Worm (Caenorhabditis elegans): Measurements from ENCODE around the gene dhs-31.

dhs-31 gene

DNA sequence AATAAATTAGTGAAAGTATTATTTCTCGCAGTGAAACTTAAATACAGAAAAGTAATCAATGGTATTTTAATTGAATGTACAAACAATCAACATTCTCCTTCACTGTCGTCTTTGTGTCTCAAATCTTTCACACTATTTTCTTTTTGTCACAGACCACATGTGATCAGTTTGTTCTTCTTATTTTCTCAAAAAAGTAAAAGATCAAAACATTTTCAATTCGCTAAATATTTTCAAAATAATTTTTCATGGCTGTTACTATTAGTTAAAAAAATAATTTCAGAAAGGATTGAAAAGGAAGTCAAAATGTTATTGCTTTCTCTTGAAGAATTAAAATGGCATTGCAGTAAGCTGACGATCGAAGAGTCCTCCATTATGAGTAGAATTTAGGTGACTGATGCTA lies at the start of gene dhs-31:
Gene dhs-31, minus strand, starts transcription at position 101 of the 400 bp plus-strand sequence.
- TF ChIP-seq gei-17 (GFP tag; optimal IDR thresholded peaks at IDR 0.05), result no peak

DNA sequence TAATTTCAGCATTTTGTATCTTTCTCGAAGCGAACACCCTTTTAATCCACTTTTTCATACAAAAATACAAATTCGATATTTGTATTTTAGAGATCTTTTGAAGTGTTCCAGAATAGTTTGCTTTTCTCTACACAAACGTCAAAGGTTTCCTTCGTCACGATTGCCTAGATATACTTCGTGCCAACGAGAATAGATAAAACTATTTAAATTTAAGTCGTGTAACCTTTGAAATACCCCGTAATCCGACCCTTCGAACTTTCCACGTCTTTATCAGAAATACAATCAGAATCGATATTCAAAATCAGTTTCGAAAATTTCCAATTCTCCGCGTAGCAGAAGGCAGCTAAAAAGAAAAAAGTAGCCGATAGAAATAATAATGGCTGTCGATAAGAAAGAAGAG lies 49.7 kb upstream of the dhs-31 start, which contains the start of gene ttbk-5:
Gene ttbk-5, plus strand, starts transcription at position 301 of the 400 bp plus-strand sequence.
- TF ChIP-seq tbx-9 (tag; optimal IDR thresholded peaks at IDR 0.05; ENCODE audit: borderline replicate concordance), result no peak

DNA sequence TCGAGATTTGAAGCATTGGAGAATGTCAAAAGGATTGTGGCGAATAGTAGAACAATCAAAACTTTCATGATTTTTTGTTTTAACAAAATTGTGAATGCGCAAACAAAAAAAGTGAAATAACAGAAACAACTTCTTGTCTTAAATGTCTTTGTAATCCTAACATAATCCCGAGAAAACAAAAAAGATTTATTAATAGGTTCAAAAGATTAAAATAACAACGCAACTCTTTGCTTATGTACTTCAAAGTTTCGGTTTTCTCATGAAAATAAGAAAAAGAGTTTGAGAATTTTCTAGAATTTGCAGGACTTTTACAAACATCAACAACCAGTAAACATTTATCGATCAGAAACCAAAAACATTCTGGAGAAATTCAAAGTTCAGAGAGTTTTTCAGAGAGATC lies 49.1 kb upstream of the dhs-31 start, which contains the start of gene ttr-39:
Gene ttr-39, minus strand, starts transcription at position 101 of the 400 bp plus-strand sequence.
- TF ChIP-seq fkh-3 (tag; optimal IDR thresholded peaks at IDR 0.05), result no peak
- no peak for TF ChIP-seq chd-7 (tag; optimal IDR thresholded peaks at IDR 0.05)
- TF ChIP-seq nhr-90 (tag; optimal IDR thresholded peaks at IDR 0.05), result no peak
- TF ChIP-seq dpff-1 (tag; optimal IDR thresholded peaks at IDR 0.05), result no peak
- TF ChIP-seq mxl-1 (tag; optimal IDR thresholded peaks at IDR 0.05), result no peak

DNA sequence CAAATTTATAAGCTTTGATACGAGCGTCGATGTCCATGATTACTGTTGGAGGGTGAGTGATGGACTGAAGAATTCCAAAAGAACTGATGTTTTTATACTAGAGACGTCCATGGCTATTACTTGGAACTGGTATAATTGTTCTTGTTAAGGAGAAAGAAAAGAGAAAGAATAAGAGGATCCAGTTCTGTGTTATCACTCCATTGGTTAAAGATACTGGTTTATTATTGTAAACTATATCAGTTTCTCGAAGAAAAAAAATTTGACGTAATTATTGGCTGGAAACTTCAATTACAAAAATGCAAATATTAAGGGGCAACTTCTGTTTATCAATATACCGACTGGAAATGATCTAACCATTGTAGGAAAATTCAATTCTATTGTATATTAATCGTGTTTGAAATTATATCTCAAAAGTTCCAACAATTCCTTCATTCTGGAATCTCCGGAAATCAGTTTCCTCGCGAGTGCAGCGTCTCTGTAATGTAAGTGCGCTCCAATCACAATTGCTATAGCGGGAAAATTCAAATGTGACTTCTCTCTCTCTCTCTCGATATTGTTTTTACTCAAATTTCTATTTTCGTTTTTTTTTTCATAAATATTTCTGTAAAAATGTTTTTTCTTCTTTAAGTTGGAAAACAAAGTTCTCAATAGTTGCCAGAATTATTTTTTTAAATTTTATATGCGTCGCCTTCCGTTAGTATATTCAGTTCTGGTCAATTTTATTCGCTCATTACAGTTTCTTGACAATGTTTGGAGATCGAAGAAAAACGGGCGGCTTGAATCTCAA lies 44.9 kb upstream of the dhs-31 start, which contains the start of the genes col-2 and ndc-80:
Gene col-2, minus strand, starts transcription at position 51 of the 787 bp plus-strand sequence.
Gene ndc-80, plus strand, starts transcription at position 737 of the 787 bp plus-strand sequence.
- TF ChIP-seq sea-2 (GFP tag; IDR thresholded peaks at IDR 0.05) (no peak), repo-1 (tag; optimal IDR thresholded peaks at IDR 0.05) (no peak), athp-1 (tag; optimal IDR thresholded peaks at IDR 0.05) (no peak), Y56A3A.18 (GFP tag; IDR thresholded peaks at IDR 0.05) (no peak), mel-28 (tag; optimal IDR thresholded peaks at IDR 0.05; ENCODE audit: borderline replicate concordance) (no peak), hsf-1 (GFP tag; IDR thresholded peaks at IDR 0.05) (no peak), F55B11.4 (tag; optimal IDR thresholded peaks at IDR 0.05; ENCODE audit: borderline replicate concordance, insufficient read depth) (no peak), snpc-4 (GFP tag; optimal IDR thresholded peaks at IDR 0.05) (no peak), snpc-4 (tag; optimal IDR thresholded peaks at IDR 0.05) (peak in 2 of 4 experiments; percentile 26 to 46), C17E4.6 (GFP tag; IDR thresholded peaks at IDR 0.05) (no peak), ceh-100 (GFP tag; IDR thresholded peaks at IDR 0.05) (peak; percentile 95), rpc-1 (optimal IDR thresholded peaks at IDR 0.05) (no peak), rpc-1 (tag; optimal IDR thresholded peaks at IDR 0.05) (no peak), K11D2.4 (GFP tag; IDR thresholded peaks at IDR 0.05) (no peak), C06A6.2 (GFP tag; conservative IDR thresholded peaks at IDR 0.05) (no peak), efl-1 (GFP tag; optimal IDR thresholded peaks at IDR 0.05) (peak; percentile 84), B0336.3 (GFP tag; IDR thresholded peaks at IDR 0.05) (no peak), F57C9.4 (tag; optimal IDR thresholded peaks at IDR 0.05) (no peak), nfyb-1 (GFP tag; IDR thresholded peaks at IDR 0.05) (no peak), madf-8 (GFP tag; conservative IDR thresholded peaks at IDR 0.05) (peak; percentile 38), ekl-4 (GFP tag; IDR thresholded peaks at IDR 0.05) (no peak), F37B4.10 (GFP tag; IDR thresholded peaks at IDR 0.05) (no peak), hlh-26 (GFP tag; conservative IDR thresholded peaks at IDR 0.05) (no peak), die-1 (tag; optimal IDR thresholded peaks at IDR 0.05) (no peak), F52B5.7 (tag; optimal IDR thresholded peaks at IDR 0.05) (no peak), egrh-3 (GFP tag; IDR thresholded peaks at IDR 0.05) (no peak), lin-54 (GFP tag; optimal IDR thresholded peaks at IDR 0.05) (peak; percentile 78), hmg-20 (GFP tag; IDR thresholded peaks at IDR 0.05) (no peak), lin-26 (GFP tag; IDR thresholded peaks at IDR 0.05) (no peak), egl-44 (GFP tag; IDR thresholded peaks at IDR 0.05) (no peak), cebp-1 (GFP tag; IDR thresholded peaks at IDR 0.05) (no peak), cebp-1 (tag; optimal IDR thresholded peaks at IDR 0.05) (no peak), nhr-90 (tag; optimal IDR thresholded peaks at IDR 0.05) (no peak), lag-1 (GFP tag; IDR thresholded peaks at IDR 0.05) (no peak), nhr-179 (tag; optimal IDR thresholded peaks at IDR 0.05) (no peak), zim-3 (tag; optimal IDR thresholded peaks at IDR 0.05) (no peak), Y79H2A.3 (GFP tag; conservative IDR thresholded peaks at IDR 0.05) (no peak), ceh-91 (GFP tag; IDR thresholded peaks at IDR 0.05) (no peak)

Data from whole organism, young adult.